Fruit fly (Drosophila melanogaster) whole organism, embryonic: ENCODE data around the gene CG13930.

Experiments
- Blimp-1 ChIP-seq: fragments of 200-800 bp; sonication (Bioruptor generic); optimal IDR thresholded peaks from 3 replicates; lab custom pipeline; 2018; ENCODE audit warnings: missing biosample characterization, missing genetic modification characterization, mild to moderate bottlenecking, moderate library complexity, missing genetic modification reagents
- CG11504 ChIP-seq: fragments of 200-800 bp; sonication (Bioruptor generic); optimal IDR thresholded peaks from 3 replicates; lab custom pipeline; 2019; ENCODE audit warnings: missing biosample characterization, mild to moderate bottlenecking, missing genetic modification characterization, moderate library complexity
- CG13894 ChIP-seq: fragments of 200-800 bp; sonication (Bioruptor generic); optimal IDR thresholded peaks from 3 replicates; lab custom pipeline; 2018; ENCODE audit warnings: missing biosample characterization, mild to moderate bottlenecking, missing genetic modification characterization, moderate library complexity
- CG17568 ChIP-seq: fragments of 200-800 bp; sonication (Bioruptor generic); optimal IDR thresholded peaks from 2 replicates; lab custom pipeline; 2018; ENCODE audit warnings: missing biosample characterization, mild to moderate bottlenecking, missing genetic modification characterization, moderate library complexity
- CG18011 ChIP-seq: fragments of 200-800 bp; sonication (Bioruptor generic); optimal IDR thresholded peaks from 2 replicates; lab custom pipeline; 2017; ENCODE audit warnings: missing biosample characterization, missing genetic modification characterization, mild to moderate bottlenecking, moderate library complexity, missing genotype
- CG2875 ChIP-seq: fragments of 200-800 bp; sonication (Bioruptor generic); optimal IDR thresholded peaks from 2 replicates; lab custom pipeline; 2017; ENCODE audit warnings: missing biosample characterization, mild to moderate bottlenecking, missing genetic modification characterization, missing genetic modification reagents
- CG3281 ChIP-seq: fragments of 200-800 bp; sonication (Bioruptor generic); optimal IDR thresholded peaks from 3 replicates; lab custom pipeline; 2017; ENCODE audit warnings: missing biosample characterization, mild to moderate bottlenecking, missing genetic modification characterization
- CG4424 ChIP-seq: fragments of 200-800 bp; sonication (Bioruptor generic); optimal IDR thresholded peaks from 3 replicates; lab custom pipeline; 2016; ENCODE audit warnings: missing biosample characterization, missing genetic modification characterization
- CG4617 ChIP-seq: fragments of 200-800 bp; sonication (Bioruptor generic); optimal IDR thresholded peaks from 3 replicates; lab custom pipeline; 2016; ENCODE audit warnings: missing biosample characterization, missing genetic modification characterization, borderline replicate concordance
- CG4730 ChIP-seq: fragments of 200-800 bp; sonication (Bioruptor generic); IDR thresholded peaks from 2 replicates; pipeline ENCODE4 v1.3.6; 2022; ENCODE audit warnings: missing biosample characterization, missing genetic modification characterization
- D19A ChIP-seq: fragments of 200-800 bp; optimal IDR thresholded peaks from 3 replicates; lab custom pipeline; 2019; ENCODE audit warnings: missing biosample characterization, mild to moderate bottlenecking, missing genetic modification characterization, moderate library complexity
- Deaf1 ChIP-seq: fragments of 200-800 bp; optimal IDR thresholded peaks from 3 replicates; lab custom pipeline; 2019; ENCODE audit warnings: missing biosample characterization, mild to moderate bottlenecking, missing genetic modification characterization, moderate library complexity
- Dp ChIP-seq: fragments of 200-800 bp; sonication (Bioruptor generic); optimal IDR thresholded peaks from 2 replicates; lab custom pipeline; 2018; ENCODE audit warnings: missing biosample characterization, mild to moderate bottlenecking, missing genetic modification characterization, moderate library complexity
- Fer2 ChIP-seq: fragments of 200-800 bp; sonication (Bioruptor generic); optimal IDR thresholded peaks from 2 replicates; lab custom pipeline; 2018; ENCODE audit warnings: missing biosample characterization, mild to moderate bottlenecking, missing genetic modification characterization, moderate library complexity
- HHEX ChIP-seq: fragments of 200-800 bp; sonication (Bioruptor generic); optimal IDR thresholded peaks from 3 replicates; lab custom pipeline; 2017; ENCODE audit warnings: missing biosample characterization, mild to moderate bottlenecking, missing genetic modification characterization, missing genetic modification reagents
- Hr3 ChIP-seq: fragments of 200-800 bp; sonication (Bioruptor generic); optimal IDR thresholded peaks from 3 replicates; lab custom pipeline; 2016; ENCODE audit warnings: missing biosample characterization, missing genetic modification characterization
- Hr51 ChIP-seq, 2 experiments: fragments of 200-800 bp; sonication (Bioruptor generic); optimal IDR thresholded peaks; 2 replicates in 1 of 2; 3 replicates in 1 of 2; lab custom pipeline; 2016 to 2018; ENCODE audit warnings: missing biosample characterization in 2 of 2, missing genetic modification characterization in 2 of 2, mild to moderate bottlenecking in 1 of 2, moderate library complexity in 1 of 2
- Lim3 ChIP-seq: fragments of 200-800 bp; sonication (Bioruptor generic); IDR thresholded peaks from 2 replicates; pipeline ENCODE4 v1.3.6; 2022; ENCODE audit warnings: missing biosample characterization, missing genetic modification characterization
- Max ChIP-seq: fragments of 200-800 bp; sonication (Bioruptor generic); optimal IDR thresholded peaks from 2 replicates; lab custom pipeline; 2016; ENCODE audit warnings: missing biosample characterization, mild to moderate bottlenecking, missing genetic modification characterization
- Mrtf ChIP-seq: fragments of 200-800 bp; sonication (Bioruptor generic); IDR thresholded peaks from 3 replicates; pipeline ENCODE4 v1.3.6; 2022; ENCODE audit warnings: missing biosample characterization, missing genetic modification characterization
- Scr ChIP-seq: fragments of 200-800 bp; sonication (Bioruptor generic); IDR thresholded peaks from 2 replicates; pipeline ENCODE4 v1.3.6; 2022; ENCODE audit warnings: missing biosample characterization, missing genetic modification characterization; ENCODE audit not compliant: partially characterized antibody
- cg ChIP-seq: fragments of 200-800 bp; sonication (Bioruptor generic); optimal IDR thresholded peaks from 3 replicates; lab custom pipeline; 2019; ENCODE audit warnings: missing biosample characterization, mild to moderate bottlenecking, missing genetic modification characterization, moderate library complexity
- chinmo ChIP-seq: fragments of 200-800 bp; sonication (Bioruptor generic); IDR thresholded peaks from 4 replicates; pipeline ENCODE4 v1.3.6; 2022; ENCODE audit warnings: missing biosample characterization, missing genetic modification characterization; ENCODE audit not compliant: partially characterized antibody
- ci ChIP-seq: fragments of 200-800 bp; sonication (Bioruptor generic); IDR thresholded peaks from 3 replicates; pipeline ENCODE4 v1.3.6; 2022; ENCODE audit warnings: missing biosample characterization, missing genetic modification characterization
- ftz-f1 ChIP-seq: fragments of 200-800 bp; sonication (Bioruptor generic); optimal IDR thresholded peaks from 2 replicates; lab custom pipeline; 2016; ENCODE audit warnings: missing biosample characterization, missing genetic modification characterization
- klu ChIP-seq: fragments of 200-800 bp; sonication (Bioruptor generic); IDR thresholded peaks from 2 replicates; pipeline ENCODE4 v1.3.6; 2022; ENCODE audit warnings: missing biosample characterization, missing genetic modification characterization
- nau ChIP-seq: fragments of 200-800 bp; sonication (Bioruptor generic); optimal IDR thresholded peaks from 3 replicates; lab custom pipeline; 2017; ENCODE audit warnings: missing biosample characterization, mild to moderate bottlenecking, missing genetic modification characterization, missing genetic modification reagents
- otp ChIP-seq: fragments of 200-800 bp; sonication (Bioruptor generic); IDR thresholded peaks from 3 replicates; pipeline ENCODE4, ENCODE4 v1.3.6; 2022; ENCODE audit warnings: missing biosample characterization, missing genetic modification characterization
- pb ChIP-seq: fragments of 200-800 bp; sonication (Bioruptor generic); optimal IDR thresholded peaks from 3 replicates; lab custom pipeline; 2016; ENCODE audit warnings: missing biosample characterization, missing genetic modification characterization
- prd ChIP-seq, 3 experiments: fragments of >200 bp in 2 of 3; fragments of 200-800 bp in 1 of 3; sonication (Bioruptor generic) in 1 of 3; optimal IDR thresholded peaks in 2 of 3; IDR thresholded peaks in 1 of 3; 2 replicates in 2 of 3; 3 replicates in 1 of 3; pipeline versions ENCODE4 v1.3.6 to Lab custom; 2017 to 2022; ENCODE audit warnings: missing biosample characterization in 1 of 3, missing genetic modification characterization in 1 of 3
- pros ChIP-seq: fragments of 200-800 bp; sonication (Bioruptor generic); optimal IDR thresholded peaks from 3 replicates; lab custom pipeline; 2019; ENCODE audit warnings: missing biosample characterization, mild to moderate bottlenecking, missing genetic modification characterization, moderate library complexity
- rib ChIP-seq: fragments of 200-800 bp; sonication (Bioruptor generic); IDR thresholded peaks from 2 replicates; pipeline ENCODE4 v1.3.6; 2022; ENCODE audit warnings: missing biosample characterization, missing genetic modification characterization
- slbo ChIP-seq: fragments of 200-800 bp; sonication (Bioruptor generic); IDR thresholded peaks from 2 replicates; pipeline ENCODE4 v1.3.6; 2022; ENCODE audit warnings: missing biosample characterization, missing genetic modification characterization
- slp2 ChIP-seq: fragments of 200-800 bp; sonication (Bioruptor generic); optimal IDR thresholded peaks from 2 replicates; lab custom pipeline; 2016; ENCODE audit warnings: missing biosample characterization, missing genetic modification characterization
- sqz ChIP-seq: fragments of 200-800 bp; sonication (Bioruptor generic); optimal IDR thresholded peaks from 3 replicates; lab custom pipeline; 2018; ENCODE audit warnings: missing biosample characterization, mild to moderate bottlenecking, missing genetic modification characterization
- tgo ChIP-seq: fragments of 200-800 bp; sonication (Bioruptor generic); IDR thresholded peaks from 3 replicates; pipeline ENCODE4 v1.3.6; 2022; ENCODE audit warnings: missing biosample characterization, missing genetic modification characterization
- twi ChIP-seq: fragments of 200-800 bp; optimal IDR thresholded peaks from 2 replicates; lab custom pipeline; 2019; ENCODE audit warnings: missing biosample characterization, mild to moderate bottlenecking, missing genetic modification characterization, moderate library complexity
- z ChIP-seq: fragments of 200-800 bp; sonication (Bioruptor generic); IDR thresholded peaks from 3 replicates; pipeline ENCODE4 v1.3.6; 2022; ENCODE audit warnings: missing biosample characterization, missing genetic modification characterization
- zfh1 ChIP-seq: fragments of 200-800 bp; sonication (Bioruptor generic); IDR thresholded peaks from 3 replicates; pipeline ENCODE4 v1.3.6; 2022; ENCODE audit warnings: missing biosample characterization, missing genetic modification characterization

CG13930 gene

DNA sequence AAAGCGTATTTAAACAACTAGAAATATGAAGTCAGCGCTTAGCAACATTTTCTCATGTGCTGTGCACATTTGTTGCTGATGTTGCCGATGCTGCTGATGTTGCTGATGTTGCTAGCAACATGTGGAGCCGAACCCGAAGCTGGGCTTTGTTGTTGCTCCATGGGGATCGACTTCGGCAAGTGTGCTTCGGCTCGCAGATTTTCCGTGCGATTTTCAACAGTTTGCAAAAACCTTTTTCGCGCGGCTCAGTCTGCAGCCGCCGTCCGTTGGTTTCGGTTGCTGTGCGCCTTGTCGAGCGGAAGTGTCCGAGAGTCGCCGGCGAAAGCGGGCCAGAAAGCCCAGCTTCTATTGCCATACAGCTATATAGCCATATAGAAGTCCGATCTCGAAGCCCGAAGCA is 16.0 kb upstream of the CG13930 start:
- TF ChIP-seq sqz, result no peak
- TF ChIP-seq ci (GFP tag; lab: Robert Waterston, UW), result 0 out of 3 replicates have a peak, but pooled peaks have one; percentile 34
- TF ChIP-seq CG13894 (tag; lab: Kevin White, UChicago), result peak; percentile 54
- no peak for TF ChIP-seq CG3281 (GFP tag; lab: Kevin White, UChicago)
- no peak for TF ChIP-seq Mrtf (GFP tag; lab: Robert Waterston, UW)
- TF ChIP-seq cg (GFP tag; lab: Kevin White, UChicago), result no peak
- no peak for TF ChIP-seq tgo (GFP tag; lab: Robert Waterston, UW)
- TF ChIP-seq CG11504 (tag; lab: Kevin White, UChicago), result peak; percentile 97
- 0 out of 2 replicates have a peak, but pooled peaks have one; percentile 14 for TF ChIP-seq slbo (GFP tag; lab: Robert Waterston, UW)
- TF ChIP-seq CG4730 (GFP tag; lab: Robert Waterston, UW), result no peak
- TF ChIP-seq prd (optimal IDR thresholded peaks at IDR 0.05; lab: Kevin White, UChicago), result no peak
- no peak for TF ChIP-seq prd (GFP tag; IDR thresholded peaks at IDR 0.05; lab: Robert Waterston, UW)
- TF ChIP-seq nau (GFP tag; lab: Kevin White, UChicago), result no peak
- no peak for TF ChIP-seq slp2 (GFP tag; lab: Kevin White, UChicago)
- TF ChIP-seq Hr51 (GFP tag; optimal IDR thresholded peaks at IDR 0.05; lab: Kevin White, UChicago), result no peak
- TF ChIP-seq Hr3 (GFP tag; lab: Kevin White, UChicago), result no peak
- no peak for TF ChIP-seq CG17568 (GFP tag; lab: Kevin White, UChicago)
- no peak for TF ChIP-seq pros (GFP tag; lab: Kevin White, UChicago)
- TF ChIP-seq Scr (GFP tag; lab: Robert Waterston, UW), result no peak
- TF ChIP-seq Dp (GFP tag; lab: Kevin White, UChicago), result no peak
- no peak for TF ChIP-seq CG4424
- TF ChIP-seq CG2875, result no peak
- no peak for TF ChIP-seq ftz-f1 (GFP tag; lab: Kevin White, UChicago)
- TF ChIP-seq otp (GFP tag; lab: Robert Waterston, UW), result no peak
- TF ChIP-seq Blimp-1, result no peak
- TF ChIP-seq klu (GFP tag; lab: Robert Waterston, UW), result no peak
- TF ChIP-seq CG4617 (GFP tag; lab: Kevin White, UChicago), result no peak
- no peak for TF ChIP-seq Fer2 (tag; lab: Kevin White, UChicago)
- TF ChIP-seq Deaf1, result peak; percentile 92
- TF ChIP-seq pb (GFP tag; lab: Kevin White, UChicago), result no peak
- TF ChIP-seq chinmo, result no peak
- 0 out of 3 replicates have a peak, but pooled peaks have one; percentile 23 for TF ChIP-seq zfh1 (GFP tag; lab: Robert Waterston, UW)
- TF ChIP-seq HHEX (GFP tag; lab: Kevin White, UChicago), result no peak
- no peak for TF ChIP-seq Max (GFP tag; lab: Kevin White, UChicago)
- peak; percentile 41; the same call in 1 of the 2 replicates for TF ChIP-seq rib (GFP tag; lab: Robert Waterston, UW)
- no peak for TF ChIP-seq CG18011

DNA sequence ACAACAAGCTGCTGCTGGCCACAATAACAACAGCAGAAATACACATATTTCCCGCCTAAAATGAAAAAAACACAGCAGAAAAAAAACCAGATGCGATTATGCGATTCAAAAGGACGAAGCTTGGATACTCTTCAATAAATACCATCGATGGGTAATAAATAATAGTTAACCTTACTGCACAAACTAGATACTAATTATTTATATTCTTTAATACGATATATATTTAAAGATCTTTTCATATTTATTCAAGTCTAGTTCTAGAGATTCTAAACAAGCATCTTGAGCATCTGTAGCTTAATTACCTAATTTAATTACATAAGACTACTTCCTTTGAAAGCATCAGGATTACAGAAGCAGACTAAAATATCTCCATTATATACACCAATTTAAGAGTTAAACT is 15.6 kb upstream of the CG13930 start:
- TF ChIP-seq D19A (tag; lab: Kevin White, UChicago) (peak; percentile 66), Lim3 (no peak), z (no peak), twi (tag; lab: Kevin White, UChicago) (no peak)
